Fruit fly (Drosophila melanogaster): ENCODE results near the gene TfIIFalpha.

Gene TfIIFalpha

DNA sequence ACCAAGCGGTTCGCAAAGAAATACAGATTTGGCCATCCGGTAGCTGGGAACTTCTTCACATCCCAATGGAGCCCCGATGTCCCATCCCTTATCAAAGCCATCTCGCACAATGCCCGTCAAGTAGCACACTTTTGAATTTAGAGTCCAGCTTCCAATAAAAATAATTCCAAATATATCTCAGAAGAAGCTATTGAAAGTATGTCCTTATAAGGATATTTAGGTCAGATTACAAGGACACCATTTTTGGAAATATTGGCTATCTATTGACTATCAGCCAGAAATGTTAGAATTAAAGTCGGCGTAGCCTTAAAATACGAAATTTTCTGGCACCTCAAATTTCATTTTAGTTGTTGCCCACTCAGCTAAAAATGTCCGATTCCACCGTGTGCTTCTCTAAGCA is 37.6 kb upstream of the TfIIFalpha start, which contains the start of gene CG10298 (continued):
- no peak for TF ChIP-seq ftz-f1 (GFP tag; optimal IDR thresholded peaks at IDR 0.05)

DNA sequence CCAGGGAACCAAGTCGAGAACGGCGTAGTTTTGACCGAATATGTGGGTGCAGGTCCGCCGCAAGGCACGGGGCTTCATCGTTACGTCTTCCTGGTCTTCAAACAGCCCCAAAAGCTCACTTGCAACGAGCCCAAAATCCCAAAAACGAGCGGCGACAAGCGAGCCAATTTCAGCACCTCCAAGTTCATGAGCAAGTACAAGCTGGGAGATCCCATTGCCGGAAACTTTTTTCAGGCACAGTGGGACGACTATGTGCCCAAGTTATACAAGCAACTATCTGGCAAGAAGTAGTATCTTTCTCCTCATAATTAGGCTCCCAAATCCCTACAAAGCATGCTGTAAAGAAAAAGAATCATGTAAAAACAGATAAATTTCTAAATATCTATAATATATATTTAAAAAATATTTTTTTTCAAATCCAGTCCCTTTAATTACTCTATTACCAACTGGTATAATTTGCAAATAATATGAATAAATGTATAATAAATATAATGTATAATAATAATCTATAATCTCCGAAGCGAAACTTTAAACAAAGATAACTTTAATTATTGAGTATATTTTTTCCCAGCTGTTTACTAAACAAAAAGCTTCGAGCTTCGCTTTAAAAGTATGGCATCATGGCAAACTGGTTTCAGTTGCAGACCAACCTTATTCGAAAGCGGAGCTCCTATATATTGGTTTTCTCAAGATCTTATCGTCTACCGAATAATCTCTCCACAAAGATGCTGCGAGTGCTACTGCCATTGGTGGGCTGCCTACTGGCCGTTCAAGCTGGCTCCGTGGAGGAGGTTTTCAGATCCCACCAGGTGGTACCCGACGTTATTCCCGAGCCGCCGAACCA is 36.6 kb upstream of the TfIIFalpha start, which contains the start of gene CG17919:
Gene CG17919, plus strand, starts transcription at position 634 of the 844 bp plus-strand sequence.
- TF ChIP-seq CG12769 (tag; optimal IDR thresholded peaks at IDR 0.05) (peak; percentile 26), CG13424 (tag; optimal IDR thresholded peaks at IDR 0.05) (peak; percentile 20), dmrt99B (tag; optimal IDR thresholded peaks at IDR 0.05) (peak; percentile 37), dmrt11E (tag; optimal IDR thresholded peaks at IDR 0.05) (no peak), Sox102F (GFP tag; optimal IDR thresholded peaks at IDR 0.05) (peak; percentile 6), lilli (GFP tag; optimal IDR thresholded peaks at IDR 0.05) (no peak), ind (GFP tag; optimal IDR thresholded peaks at IDR 0.05) (no peak), phol (tag; optimal IDR thresholded peaks at IDR 0.05) (peak; percentile 1), grau (tag; optimal IDR thresholded peaks at IDR 0.05) (peak; percentile 10), CG18011 (GFP tag; optimal IDR thresholded peaks at IDR 0.05) (no peak), unpg (GFP tag; optimal IDR thresholded peaks at IDR 0.05) (no peak), Jarid2 (GFP tag; optimal IDR thresholded peaks at IDR 0.05) (peak; percentile 36), CG31441 (GFP tag; IDR thresholded peaks at IDR 0.05) (peak; percentile 31; the same call in 1 of the 2 replicates), grn (GFP tag; optimal IDR thresholded peaks at IDR 0.05) (peak; percentile 91), Nf-YC (tag; optimal IDR thresholded peaks at IDR 0.05) (peak; percentile 15), CG31388 (GFP tag; optimal IDR thresholded peaks at IDR 0.05) (no peak), CG2712 (tag; optimal IDR thresholded peaks at IDR 0.05) (peak; percentile 18), CG13894 (tag; optimal IDR thresholded peaks at IDR 0.05) (peak; percentile 7), Drgx (GFP tag; IDR thresholded peaks at IDR 0.05) (0 out of 2 replicates have a peak, but pooled peaks have one; percentile 9), CG18262 (tag; optimal IDR thresholded peaks at IDR 0.05) (peak; percentile 23), CG12391 (tag; optimal IDR thresholded peaks at IDR 0.05) (peak; percentile 9), zf30C (GFP tag; optimal IDR thresholded peaks at IDR 0.05) (no peak), CG9932 (GFP tag; IDR thresholded peaks at IDR 0.05) (0 out of 2 replicates have a peak, but pooled peaks have one; percentile 28), wdn (GFP tag; IDR thresholded peaks at IDR 0.05) (no peak), CG30403 (GFP tag; optimal IDR thresholded peaks at IDR 0.05) (peak; percentile 9), Hr51 (GFP tag; optimal IDR thresholded peaks at IDR 0.05) (peak in 1 of 2 experiments; percentile 57), CG11504 (tag; optimal IDR thresholded peaks at IDR 0.05) (peak; percentile 38), Med (GFP tag) (peak; percentile 48), oc (tag; optimal IDR thresholded peaks at IDR 0.05) (peak; percentile 35), Xbp1 (GFP tag; optimal IDR thresholded peaks at IDR 0.05) (peak; percentile 11)

DNA sequence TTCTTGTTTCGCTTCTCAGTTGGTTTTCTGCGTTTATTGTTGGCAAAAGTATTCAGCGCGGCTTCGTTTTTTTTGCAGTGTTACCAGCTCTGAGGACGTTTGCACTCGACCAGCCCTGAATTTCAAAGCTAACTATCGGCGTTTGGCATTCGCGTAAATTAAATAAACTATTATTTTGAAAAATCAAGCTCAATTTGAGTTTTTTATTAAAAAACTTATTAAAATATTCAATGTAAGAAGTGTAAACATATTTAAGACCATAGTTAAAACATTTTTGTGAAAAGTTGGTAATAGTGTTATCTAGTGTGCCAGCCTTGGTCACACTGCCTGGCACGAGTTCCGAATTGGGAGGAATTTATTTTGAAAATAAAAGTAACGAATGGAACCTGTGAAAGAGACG is 34.5 kb upstream of the TfIIFalpha start, which contains the start of the genes SmD2 and CG18048:
Gene SmD2, minus strand, starts transcription at position 98 of the 400 bp plus-strand sequence.
Gene CG18048, plus strand, starts transcription at position 298 of the 400 bp plus-strand sequence.
- no peak for TF ChIP-seq maf-S (GFP tag; optimal IDR thresholded peaks at IDR 0.05)
- TF ChIP-seq CG2116 (GFP tag; optimal IDR thresholded peaks at IDR 0.05) = peak; percentile 59
- TF ChIP-seq Doc3 (GFP tag; IDR thresholded peaks at IDR 0.05; ENCODE audit: partially characterized antibody) = peak; percentile 74
- TF ChIP-seq CG12155 (GFP tag; optimal IDR thresholded peaks at IDR 0.05) = peak; percentile 12
- peak; percentile 27 for TF ChIP-seq sens (GFP tag)
- no peak for TF ChIP-seq ftz-f1 (GFP tag; optimal IDR thresholded peaks at IDR 0.05)
- no peak for TF ChIP-seq sob (GFP tag; IDR thresholded peaks at IDR 0.05)
- TF ChIP-seq CG10654 (GFP tag; optimal IDR thresholded peaks at IDR 0.05) = no peak
- peak; percentile 43; the same call in 1 of the 2 replicates for TF ChIP-seq tna (GFP tag; IDR thresholded peaks at IDR 0.05; ENCODE audit: partially characterized antibody)
- no peak for TF ChIP-seq CG18011 (GFP tag; optimal IDR thresholded peaks at IDR 0.05)
- no peak for TF ChIP-seq CG14667 (GFP tag; IDR thresholded peaks at IDR 0.05)
- TF ChIP-seq schlank (tag; optimal IDR thresholded peaks at IDR 0.05) = no peak
- peak; percentile 14 for TF ChIP-seq CG9727 (GFP tag; optimal IDR thresholded peaks at IDR 0.05)
- no peak for TF ChIP-seq lab (GFP tag; optimal IDR thresholded peaks at IDR 0.05)
- peak; percentile 13 for TF ChIP-seq zfh2 (GFP tag; optimal IDR thresholded peaks at IDR 0.05)
- TF ChIP-seq dpn (GFP tag; optimal IDR thresholded peaks at IDR 0.05) = peak in 1 of 2 experiments; percentile 7
- TF ChIP-seq YL-1 (GFP tag; optimal IDR thresholded peaks at IDR 0.05) = peak; percentile 82
- peak; percentile 90 for TF ChIP-seq Sin3A (optimal IDR thresholded peaks at IDR 0.05)

All from whole organism, embryonic.